Fruit fly (Drosophila melanogaster): ENCODE data around the gene CG34288.

dm6 chr3R:22447195-22447873 lies at the start of gene CG34288:
- TF ChIP-seq CG11902 (GFP tag; optimal IDR thresholded peaks at IDR 0.05) (no peak), eg (GFP tag; IDR thresholded peaks at IDR 0.05) (no peak), CG6792 (GFP tag; optimal IDR thresholded peaks at IDR 0.05) (no peak), Ets21C (GFP tag; optimal IDR thresholded peaks at IDR 0.05) (no peak), OdsH (GFP tag; optimal IDR thresholded peaks at IDR 0.05) (no peak), CG16779 (tag; optimal IDR thresholded peaks at IDR 0.05) (no peak), Lpt (GFP tag; optimal IDR thresholded peaks at IDR 0.05) (no peak), Hr38 (GFP tag; optimal IDR thresholded peaks at IDR 0.05) (no peak), Sox102F (GFP tag; optimal IDR thresholded peaks at IDR 0.05) (no peak)

Measured in whole organism, prepupa.